Fruit fly (Drosophila melanogaster): ENCODE data around the gene p38a.

p38a gene

DNA sequence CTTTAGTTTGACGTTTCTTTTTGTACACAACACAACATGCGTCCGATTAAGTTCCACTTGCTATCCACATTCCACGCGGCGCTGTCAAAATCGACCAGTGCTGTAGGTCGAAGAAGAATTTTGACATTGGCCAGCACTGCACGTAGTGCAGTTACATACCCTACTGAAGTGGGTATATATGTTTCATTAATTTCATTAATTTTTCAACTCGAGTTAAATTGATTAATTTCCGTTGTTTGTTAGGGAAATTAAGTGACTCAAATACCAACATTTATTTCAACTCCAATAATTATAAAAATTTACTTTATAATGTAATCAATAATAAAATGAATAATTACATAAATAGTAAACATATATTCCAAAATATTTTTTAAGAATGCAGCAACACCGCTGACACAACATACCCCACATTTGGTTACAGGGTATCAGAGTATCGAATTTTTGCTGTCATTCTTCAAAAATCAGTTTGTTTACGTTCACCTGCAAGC, 43.2 kb downstream of the p38a start, which contains the start of the genes eIF4EHP and CG18428 (continued):
- TF ChIP-seq da (GFP tag; optimal IDR thresholded peaks at IDR 0.05) (peak; percentile 27), CG2129 (GFP tag; IDR thresholded peaks at IDR 0.05; ENCODE audit: partially characterized antibody) (no peak), HLH4C (GFP tag; IDR thresholded peaks at IDR 0.05; ENCODE audit: partially characterized antibody) (no peak), CG32772 (GFP tag; IDR thresholded peaks at IDR 0.05) (no peak), Sin3A (optimal IDR thresholded peaks at IDR 0.05) (no peak), Stat92E (GFP tag; optimal IDR thresholded peaks at IDR 0.05) (peak in 1 of 3 experiments; percentile 98), bbx (GFP tag; IDR thresholded peaks at IDR 0.05; ENCODE audit: partially characterized antibody) (no peak), toy (GFP tag; IDR thresholded peaks at IDR 0.05) (no peak; the same call in 1 of the 2 replicates), disco-r (GFP tag; optimal IDR thresholded peaks at IDR 0.05) (peak; percentile 54), scrt (GFP tag; optimal IDR thresholded peaks at IDR 0.05) (peak; percentile 99), zfh2 (GFP tag; optimal IDR thresholded peaks at IDR 0.05) (peak; percentile 89), CG2889 (GFP tag; IDR thresholded peaks at IDR 0.05) (peak; percentile 98; the same call in 2 of the 3 replicates), CG33213 (GFP tag; optimal IDR thresholded peaks at IDR 0.05) (peak; percentile 85), cad (GFP tag; optimal IDR thresholded peaks at IDR 0.05) (no peak), CG6654 (GFP tag; optimal IDR thresholded peaks at IDR 0.05) (peak; percentile 93), CG8359 (GFP tag; optimal IDR thresholded peaks at IDR 0.05; ENCODE audit: borderline replicate concordance) (peak; percentile 94), Sox100B (GFP tag; optimal IDR thresholded peaks at IDR 0.05) (peak; percentile 100), CG17361 (GFP tag; IDR thresholded peaks at IDR 0.05) (no peak), zfh1 (GFP tag; IDR thresholded peaks at IDR 0.05) (no peak; the same call in 2 of the 3 replicates), HmgZ (tag; optimal IDR thresholded peaks at IDR 0.05) (peak; percentile 99), CG15269 (tag; optimal IDR thresholded peaks at IDR 0.05) (peak; percentile 100), wdn (GFP tag; IDR thresholded peaks at IDR 0.05) (no peak; the same call in none of the 2 replicates), CG34376 (GFP tag; optimal IDR thresholded peaks at IDR 0.05) (peak; percentile 98), tio (GFP tag; optimal IDR thresholded peaks at IDR 0.05) (peak; percentile 99), tin (GFP tag; optimal IDR thresholded peaks at IDR 0.05) (peak; percentile 98), CG11504 (tag; optimal IDR thresholded peaks at IDR 0.05) (peak; percentile 99), CG12659 (GFP tag; optimal IDR thresholded peaks at IDR 0.05) (peak; percentile 100), dmrt11E (tag; optimal IDR thresholded peaks at IDR 0.05) (peak; percentile 100), pho (GFP tag; optimal IDR thresholded peaks at IDR 0.05) (peak; percentile 88), Meics (GFP tag; optimal IDR thresholded peaks at IDR 0.05) (peak; percentile 99), gsb (GFP tag; IDR thresholded peaks at IDR 0.05) (no peak), aop (GFP tag; IDR thresholded peaks at IDR 0.05) (no peak; the same call in 1 of the 2 replicates), wor (GFP tag; IDR thresholded peaks at IDR 0.05) (no peak), B-H1 (GFP tag; IDR thresholded peaks at IDR 0.05) (no peak; the same call in 2 of the 3 replicates), sob (GFP tag; IDR thresholded peaks at IDR 0.05) (no peak), CG3838 (GFP tag; optimal IDR thresholded peaks at IDR 0.05) (peak; percentile 93), Aef1 (GFP tag; IDR thresholded peaks at IDR 0.05) (no peak), CG18764 (GFP tag; optimal IDR thresholded peaks at IDR 0.05) (peak; percentile 97), CG43689 (GFP tag; IDR thresholded peaks at IDR 0.05) (no peak; the same call in none of the 2 replicates), CG2116 (GFP tag; optimal IDR thresholded peaks at IDR 0.05) (peak; percentile 89), CG13287 (GFP tag; IDR thresholded peaks at IDR 0.05; ENCODE audit: partially characterized antibody) (no peak), CG13123 (GFP tag; optimal IDR thresholded peaks at IDR 0.05) (peak; percentile 97), hth (optimal IDR thresholded peaks at IDR 0.05) (no peak), D (optimal IDR thresholded peaks at IDR 0.05) (no peak), D (GFP tag; optimal IDR thresholded peaks at IDR 0.05) (peak; percentile 99), Doc2 (GFP tag; IDR thresholded peaks at IDR 0.05) (no peak), E2f2 (GFP tag; IDR thresholded peaks at IDR 0.05) (no peak), Trl (optimal IDR thresholded peaks at IDR 0.05) (no peak), Trl (GFP tag; optimal IDR thresholded peaks at IDR 0.05) (peak; percentile 84), phol (tag; optimal IDR thresholded peaks at IDR 0.05) (peak; percentile 99), Xbp1 (GFP tag; optimal IDR thresholded peaks at IDR 0.05) (peak; percentile 99), CG13894 (tag; optimal IDR thresholded peaks at IDR 0.05) (peak; percentile 99)
